Fruit fly (Drosophila melanogaster): ENCODE results near the gene CG17544.
A peak's percentile ranks its signal among the peaks of the same experiment; 100 is the strongest.

The CG17544 gene

DNA sequence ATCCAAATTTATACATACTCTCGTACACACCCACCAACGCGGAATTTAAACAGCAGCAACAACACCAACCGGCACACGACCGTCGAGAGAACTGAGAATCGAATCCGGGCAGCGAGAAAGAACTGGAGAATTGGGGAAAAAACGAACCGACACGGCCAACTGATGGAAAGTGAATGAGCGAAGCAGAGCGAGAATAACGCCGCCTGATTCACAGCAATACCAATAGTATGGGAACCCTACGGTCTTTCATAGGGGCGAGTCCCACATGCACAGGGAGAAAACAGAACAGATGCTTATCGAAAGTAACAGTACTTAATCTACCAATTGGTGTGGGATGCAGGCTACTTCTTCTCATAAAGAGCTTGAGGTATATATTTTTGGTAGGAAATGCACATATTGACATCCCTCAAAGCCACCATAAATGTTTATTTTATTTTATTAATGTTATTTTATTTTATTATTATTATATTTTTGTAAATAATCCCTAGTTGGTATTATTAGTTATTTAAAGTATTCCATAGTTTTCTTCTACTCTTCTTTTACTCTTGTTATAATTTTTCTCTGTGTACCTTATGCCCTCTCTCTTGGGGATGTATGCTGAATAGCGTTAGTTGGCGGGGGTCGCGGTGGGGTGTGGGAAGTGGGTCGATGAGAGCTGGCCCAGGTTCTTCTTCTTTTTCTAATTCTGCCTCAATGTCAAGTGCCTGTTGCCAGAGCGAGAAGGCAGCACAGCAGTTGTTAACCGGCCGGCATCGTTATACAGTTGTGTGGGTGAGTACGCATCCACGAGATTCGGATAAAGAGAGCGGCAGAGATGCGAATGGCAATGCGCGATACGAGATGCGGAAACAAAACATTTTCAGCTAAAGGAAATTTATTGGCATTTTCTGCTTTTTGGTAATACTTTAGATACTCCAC, at the start of gene CG17544:
CG17544 (minus strand) TSS at position 177 of the 918 bp plus-strand sequence.
- TF ChIP-seq CG17801 (GFP tag; optimal IDR thresholded peaks at IDR 0.05; ENCODE audit: partially characterized antibody), result no peak

DNA sequence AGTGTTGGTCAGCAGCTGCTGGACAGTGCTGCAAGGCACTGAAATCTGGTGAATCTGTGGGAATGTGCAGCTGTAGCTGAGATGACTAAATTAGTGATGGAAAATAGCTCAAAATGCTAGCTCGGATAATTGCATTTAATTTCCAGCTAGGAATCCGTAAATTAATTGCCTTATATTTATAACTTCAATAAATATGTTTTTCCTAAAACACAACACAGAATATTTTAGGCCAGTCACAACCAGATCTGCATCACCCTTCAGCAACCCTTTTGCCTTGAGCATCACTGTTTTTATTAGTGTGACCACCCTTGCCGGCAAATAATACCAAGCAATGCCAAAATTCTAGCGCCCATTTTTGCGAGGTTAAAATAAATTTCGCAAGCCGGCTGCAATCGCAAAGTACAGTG, 46.4 kb upstream of the CG17544 start, which contains the start of gene Hs2st:
Hs2st (minus strand) TSS at position 17 of the 407 bp plus-strand sequence.
- peak; percentile 89 for TF ChIP-seq CG17801 (GFP tag; optimal IDR thresholded peaks at IDR 0.05; ENCODE audit: partially characterized antibody)

DNA sequence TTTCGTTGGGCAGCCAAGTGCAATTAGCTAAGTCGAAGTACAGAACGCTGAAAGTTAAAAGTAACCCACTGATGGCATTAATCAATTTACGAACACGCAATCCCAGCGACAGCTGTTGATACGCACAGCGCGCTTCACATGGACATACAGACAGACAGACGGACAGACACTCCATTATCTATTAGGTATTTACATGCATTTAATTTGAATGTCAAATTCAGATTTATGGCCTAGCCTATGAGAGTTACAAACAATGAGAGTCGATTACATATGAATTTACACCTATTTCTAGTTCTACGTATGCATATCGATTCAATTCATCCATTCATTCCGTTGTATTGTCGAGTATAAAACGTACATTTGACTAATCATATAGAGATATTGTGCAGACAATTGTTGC, 44.3 kb upstream of the CG17544 start, which contains the start of gene CG10237:
CG10237 (minus strand) TSS at position 101 of the 400 bp plus-strand sequence.
- TF ChIP-seq CG17801 (GFP tag; optimal IDR thresholded peaks at IDR 0.05; ENCODE audit: partially characterized antibody), result no peak

DNA sequence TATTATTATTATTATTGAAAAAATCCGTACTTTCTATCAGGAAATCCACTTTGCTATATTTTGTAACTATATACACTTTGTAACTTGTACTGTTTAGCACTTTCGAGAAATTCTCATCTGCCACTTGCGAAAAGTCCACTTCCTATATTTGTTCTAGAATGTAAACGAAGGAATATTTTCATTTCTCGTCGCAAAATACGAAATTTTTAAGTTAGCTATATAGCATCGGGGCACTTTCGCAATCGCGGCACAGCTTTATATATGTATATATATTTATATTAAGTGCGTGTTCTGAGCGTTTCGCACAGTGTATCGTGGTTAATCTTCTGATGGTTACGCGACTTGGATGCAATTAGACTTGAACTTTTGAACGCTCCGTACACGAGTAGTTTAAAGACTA, 43.5 kb upstream of the CG17544 start, which contains the start of gene RanGAP:
RanGAP (plus strand) TSS at position 169 of the 400 bp plus-strand sequence.
- TF ChIP-seq CG17801 (GFP tag; optimal IDR thresholded peaks at IDR 0.05; ENCODE audit: partially characterized antibody), result no peak

DNA sequence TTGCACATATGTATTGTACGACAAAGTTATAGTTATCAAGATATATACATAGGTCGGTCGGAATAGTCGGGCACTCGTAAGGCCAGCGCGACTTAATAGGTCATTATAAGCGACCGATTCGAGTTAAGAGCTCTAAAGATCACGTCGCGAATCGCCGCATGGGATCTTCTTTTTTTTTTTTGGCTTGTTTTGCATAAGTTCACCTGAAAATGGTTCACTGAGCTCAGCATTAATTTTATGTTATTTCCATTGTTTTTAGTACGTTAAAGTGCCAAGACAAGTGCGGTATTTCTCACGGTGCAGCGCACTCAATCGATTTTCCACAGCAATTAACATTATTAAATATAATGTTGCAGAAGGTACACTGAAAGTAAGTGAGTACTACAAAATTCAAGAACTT, 43.0 kb upstream of the CG17544 start:
- no peak for TF ChIP-seq CG17801 (GFP tag; optimal IDR thresholded peaks at IDR 0.05; ENCODE audit: partially characterized antibody)

DNA sequence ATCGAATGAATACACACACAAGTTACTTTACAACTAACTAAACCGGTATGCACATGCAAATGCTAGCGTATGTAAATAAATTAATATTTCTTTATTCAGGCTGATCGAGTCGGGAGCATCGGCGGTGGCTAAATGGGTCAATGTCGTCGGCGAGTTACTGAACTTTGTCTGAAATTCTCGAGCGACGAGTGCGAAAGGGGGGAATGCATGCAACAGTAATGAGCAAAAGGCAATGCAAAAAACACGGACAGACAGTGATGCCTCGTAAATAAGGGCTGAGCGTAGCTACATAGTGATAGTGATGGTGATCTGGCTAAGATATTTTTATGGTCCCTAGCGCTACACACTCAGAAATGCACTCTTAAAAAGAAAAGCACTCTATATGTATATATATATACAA, 42.4 kb upstream of the CG17544 start:
- no peak for TF ChIP-seq CG17801 (GFP tag; optimal IDR thresholded peaks at IDR 0.05; ENCODE audit: partially characterized antibody)

DNA sequence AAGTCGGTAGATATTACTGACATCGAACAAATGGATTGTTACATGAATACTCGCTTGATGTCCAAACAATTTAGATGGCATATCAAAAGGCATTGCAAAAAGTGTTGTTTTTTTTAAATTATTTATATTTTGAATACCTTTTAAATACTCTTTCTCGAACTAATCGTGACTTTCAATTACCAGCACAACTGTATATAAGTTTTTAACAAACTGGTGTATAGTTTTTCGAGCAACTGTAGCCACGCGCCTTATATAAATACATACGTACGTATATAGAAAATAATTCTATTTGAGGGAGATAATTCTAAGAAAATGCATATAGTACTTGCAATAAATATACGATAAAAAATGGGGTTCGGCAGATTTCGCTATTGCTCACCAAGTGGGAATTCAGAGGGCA, 42.0 kb upstream of the CG17544 start:
- no peak for TF ChIP-seq CG17801 (GFP tag; optimal IDR thresholded peaks at IDR 0.05; ENCODE audit: partially characterized antibody)

DNA sequence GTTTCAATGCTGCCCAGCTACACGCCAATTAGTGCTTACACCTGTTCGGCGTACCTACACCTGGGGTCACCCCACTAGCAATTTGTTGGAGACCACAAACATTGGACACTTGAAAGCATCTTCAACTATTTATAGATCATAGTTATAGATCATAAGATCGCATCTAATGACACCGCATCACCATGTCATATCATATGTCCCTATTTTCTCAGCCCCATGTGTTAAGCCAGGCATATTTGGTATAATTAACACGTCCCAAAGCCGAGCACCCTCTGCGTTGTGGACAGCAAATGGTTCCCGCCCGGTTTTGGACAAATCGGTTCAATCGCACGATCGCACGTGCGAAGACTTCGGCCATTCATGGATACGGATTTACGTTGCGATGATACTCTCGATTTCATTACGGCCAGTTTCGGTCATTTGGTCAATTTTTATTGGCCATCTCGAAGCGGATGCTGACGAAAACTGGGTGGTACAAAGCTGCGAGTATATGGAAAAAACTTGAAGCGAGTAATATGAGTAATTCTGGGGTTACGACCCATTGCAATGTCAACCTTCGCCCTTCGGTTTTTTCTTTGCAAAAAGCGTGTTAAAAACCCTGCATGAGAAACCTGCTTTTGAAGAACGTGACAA, 41.4 kb upstream of the CG17544 start:
- TF ChIP-seq CG17801 (GFP tag; optimal IDR thresholded peaks at IDR 0.05; ENCODE audit: partially characterized antibody), result no peak

DNA sequence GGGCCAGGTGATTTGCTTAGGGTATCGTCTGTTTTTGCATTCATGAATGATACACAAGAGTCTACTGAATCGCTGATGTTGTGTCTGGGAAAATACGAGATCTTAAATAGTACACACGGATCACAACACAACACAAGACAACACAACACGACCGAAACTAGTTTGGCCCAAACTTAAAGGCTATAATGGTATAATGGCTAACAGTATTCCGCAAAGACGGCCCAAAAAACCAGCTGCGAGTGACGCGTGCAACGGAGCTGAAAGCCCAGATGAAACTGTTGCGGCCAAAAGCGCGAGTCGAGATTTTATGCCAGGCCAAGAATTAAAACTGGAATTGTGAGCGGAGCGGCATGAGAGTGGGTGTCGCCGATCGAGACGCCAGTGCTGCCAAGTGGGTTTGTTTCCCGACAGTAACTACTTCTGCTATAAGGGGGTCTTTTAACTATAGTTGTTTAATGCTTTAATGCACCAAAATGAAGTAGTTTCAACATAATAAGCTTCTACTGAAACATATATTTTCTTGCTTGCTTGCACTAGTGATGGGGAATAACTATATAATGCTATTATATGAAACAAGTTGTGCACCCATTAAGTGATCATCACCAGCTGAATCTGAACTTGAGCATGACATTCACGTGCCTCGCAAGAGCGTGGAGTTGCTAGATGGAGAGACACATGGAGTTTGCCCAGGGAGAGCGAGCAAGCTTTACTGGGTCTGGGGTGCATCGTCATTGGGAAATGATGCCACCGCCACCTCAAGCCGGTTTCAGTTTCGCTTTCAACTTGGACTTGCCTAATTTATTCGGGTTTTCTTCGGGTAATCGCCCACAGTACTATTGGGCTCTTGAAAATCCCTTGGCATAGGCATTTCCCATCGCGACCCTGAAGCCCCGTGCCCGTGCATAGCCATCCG, 40.6 kb upstream of the CG17544 start:
- no peak for TF ChIP-seq CG17801 (GFP tag; optimal IDR thresholded peaks at IDR 0.05; ENCODE audit: partially characterized antibody)

DNA sequence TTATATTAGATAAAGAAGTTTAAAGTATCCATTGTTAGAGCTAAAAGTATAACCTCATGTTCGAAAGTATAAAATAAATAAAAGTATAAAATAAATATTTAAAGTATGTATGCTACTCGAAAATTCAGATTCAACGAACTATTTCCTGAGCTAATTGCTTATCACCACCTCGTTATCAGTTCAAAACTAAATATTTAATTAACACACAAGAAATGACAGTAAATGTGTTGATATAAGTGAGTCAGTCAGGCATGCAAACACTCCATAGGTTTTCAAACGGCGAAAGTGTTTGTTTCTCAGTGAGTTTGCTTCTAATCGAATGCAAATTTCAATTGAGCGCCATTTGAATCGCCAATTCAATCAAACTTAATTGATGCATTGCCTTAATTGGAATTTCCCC, 36.0 kb upstream of the CG17544 start:
- peak; percentile 12 for TF ChIP-seq CG17801 (GFP tag; optimal IDR thresholded peaks at IDR 0.05; ENCODE audit: partially characterized antibody)

DNA sequence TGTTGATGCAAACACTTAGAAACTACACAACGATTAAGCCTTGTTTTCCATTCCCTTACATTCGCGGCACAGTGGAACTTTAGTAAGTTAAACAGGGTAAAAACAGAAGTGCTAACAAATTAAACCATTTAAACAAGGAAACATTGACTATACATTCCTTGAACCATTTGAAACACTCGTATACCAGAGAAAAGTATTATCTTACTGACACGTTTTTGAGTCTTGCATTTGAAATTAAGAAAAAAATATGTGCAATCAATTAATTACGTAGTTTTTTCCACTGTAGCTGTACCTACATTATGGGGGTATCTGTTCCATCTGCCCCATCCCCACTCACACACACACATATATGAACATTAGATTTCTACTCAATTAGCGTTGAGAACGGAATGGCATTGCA, 35.0 kb upstream of the CG17544 start:
- TF ChIP-seq CG17801 (GFP tag; optimal IDR thresholded peaks at IDR 0.05; ENCODE audit: partially characterized antibody), result peak; percentile 25

DNA sequence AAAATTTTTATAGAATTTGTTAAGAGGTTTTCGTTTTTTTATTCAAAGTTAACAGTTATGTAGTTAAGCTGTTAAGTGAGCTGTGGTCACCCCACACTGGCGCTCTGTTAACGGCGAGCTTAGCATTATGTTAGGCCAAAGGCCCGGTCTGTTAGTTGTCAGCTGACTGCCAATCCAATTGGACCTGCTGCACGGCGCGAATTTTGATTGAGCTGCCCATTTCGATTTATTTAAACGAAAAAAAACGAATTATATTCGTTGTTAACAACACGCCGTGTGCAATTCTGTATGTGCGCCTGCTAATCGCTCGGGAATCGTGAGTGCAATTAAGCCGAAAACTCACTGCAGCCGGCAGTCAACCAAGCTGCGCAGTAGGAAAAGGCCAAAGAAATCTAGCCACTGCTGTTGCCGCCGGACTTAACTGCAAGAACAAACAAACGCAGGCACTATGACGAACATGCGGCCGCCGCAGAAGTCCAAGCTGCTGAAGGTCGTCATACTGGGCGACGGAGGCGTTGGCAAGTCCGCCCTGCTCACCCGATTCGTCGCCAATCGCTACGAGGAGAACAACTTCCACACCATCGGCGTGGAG, 34.2 kb upstream of the CG17544 start, which contains the start of gene Rab9:
Rab9 (plus strand) TSS at position 151 of the 592 bp plus-strand sequence.
- TF ChIP-seq CG17801 (GFP tag; optimal IDR thresholded peaks at IDR 0.05; ENCODE audit: partially characterized antibody), result peak; percentile 65

DNA sequence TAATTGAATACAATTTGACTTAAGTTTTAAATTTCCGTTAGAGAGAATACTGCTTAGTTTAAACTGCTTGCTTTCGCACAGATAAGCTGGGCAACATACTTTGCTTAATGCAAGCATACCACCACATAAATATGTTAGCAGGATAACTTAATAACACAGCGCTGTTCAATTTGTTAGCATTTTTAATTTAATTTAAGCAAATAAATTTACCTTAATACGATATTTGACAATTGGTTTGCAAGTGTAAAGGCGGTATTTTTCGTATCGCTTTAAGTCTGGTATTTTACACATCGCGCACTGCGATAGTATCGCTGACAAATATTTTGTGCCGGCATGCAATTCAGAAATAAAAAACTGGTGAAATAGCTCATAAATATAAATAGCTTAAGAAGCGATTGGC, 32.0 kb upstream of the CG17544 start, which contains the start of gene RtcB:
RtcB (plus strand) TSS at position 301 of the 400 bp plus-strand sequence.
- no peak for TF ChIP-seq CG17801 (GFP tag; optimal IDR thresholded peaks at IDR 0.05; ENCODE audit: partially characterized antibody)

DNA sequence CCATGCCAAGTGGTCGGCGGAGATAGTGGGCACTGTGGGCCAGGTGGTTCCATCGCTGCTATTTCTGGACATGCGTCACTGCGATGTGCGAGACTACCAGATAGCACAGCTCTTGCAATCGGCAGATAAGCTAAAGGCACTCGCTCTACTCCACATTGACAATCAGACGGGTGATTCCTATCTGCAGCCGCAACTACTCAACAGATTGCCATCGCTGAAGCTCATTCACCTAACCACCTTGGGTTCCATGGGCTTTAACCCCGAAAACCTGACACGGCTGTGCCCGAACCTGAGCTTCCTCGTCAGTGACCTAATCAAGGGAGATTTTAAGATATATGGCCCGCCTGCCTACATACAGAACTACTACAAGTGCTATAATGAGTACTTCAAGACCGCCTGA, 31.4 kb upstream of the CG17544 start:
- TF ChIP-seq CG17801 (GFP tag; optimal IDR thresholded peaks at IDR 0.05; ENCODE audit: partially characterized antibody), result no peak
